Worm (Caenorhabditis elegans) whole organism, late embryonic: ENCODE results near the gene ubh-3.

Source experiments
- K02D7.2 ChIP-seq: sonication (generic microtip); optimal IDR thresholded peaks from 2 replicates; lab custom pipeline; 2017; ENCODE audit warnings: mild to moderate bottlenecking, missing genetic modification characterization, missing compliant biosample characterization
- ama-1 ChIP-seq: fragments of 150-350 bp; optimal IDR thresholded peaks from 2 replicates; lab custom pipeline; 2014
- ets-4 ChIP-seq: sonication (generic microtip); optimal IDR thresholded peaks from 2 replicates; lab custom pipeline; 2016; ENCODE audit warnings: missing genetic modification characterization, missing compliant biosample characterization
- lin-11 ChIP-seq: fragments of 200-800 bp; sonication (Bioruptor generic); optimal IDR thresholded peaks from 2 replicates; lab custom pipeline; 2018; ENCODE audit warnings: mild to moderate bottlenecking, missing genetic modification characterization, missing compliant biosample characterization
- nfya-1 ChIP-seq: sonication (generic microtip); optimal IDR thresholded peaks from 2 replicates; lab custom pipeline; 2017; ENCODE audit warnings: missing genetic modification characterization, mild to moderate bottlenecking, missing compliant biosample characterization, antibody characterized with exemption, moderate library complexity
- unc-42 ChIP-seq: sonication (generic microtip); optimal IDR thresholded peaks from 2 replicates; lab custom pipeline; 2016; ENCODE audit warnings: missing genotype, missing genetic modification characterization, missing compliant biosample characterization

DNA sequence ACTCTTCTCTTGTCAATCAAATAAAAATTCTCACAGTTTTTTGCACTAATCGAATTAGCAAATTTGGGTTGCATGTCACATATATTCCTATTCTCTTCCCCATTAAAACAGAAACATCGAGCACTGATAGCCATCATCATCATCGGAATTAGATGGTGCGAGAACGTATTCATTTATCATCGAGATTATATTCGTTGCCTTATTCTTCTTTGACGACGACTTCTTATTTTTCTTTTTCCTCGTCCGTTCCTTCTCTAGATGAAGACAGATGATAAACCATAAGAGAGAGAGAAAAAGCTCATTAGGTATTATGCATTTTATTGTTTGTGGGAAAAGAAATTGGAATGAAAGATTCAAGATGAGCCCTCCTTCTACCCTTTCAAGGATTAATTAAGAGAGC lies 37.4 kb downstream of the ubh-3 start:
- TF ChIP-seq ama-1 (lab: Kevin White, UChicago), result no peak
- TF ChIP-seq nfya-1 (tag; lab: Kevin White, UChicago), result no peak
- TF ChIP-seq lin-11 (tag; lab: Kevin White, UChicago), result no peak
- no peak for TF ChIP-seq unc-42 (tag; lab: Kevin White, UChicago)
- no peak for TF ChIP-seq ets-4 (tag; lab: Kevin White, UChicago)
- TF ChIP-seq K02D7.2, result no peak
